Worm (Caenorhabditis elegans): ENCODE measurements around the gene sri-28.

DNA sequence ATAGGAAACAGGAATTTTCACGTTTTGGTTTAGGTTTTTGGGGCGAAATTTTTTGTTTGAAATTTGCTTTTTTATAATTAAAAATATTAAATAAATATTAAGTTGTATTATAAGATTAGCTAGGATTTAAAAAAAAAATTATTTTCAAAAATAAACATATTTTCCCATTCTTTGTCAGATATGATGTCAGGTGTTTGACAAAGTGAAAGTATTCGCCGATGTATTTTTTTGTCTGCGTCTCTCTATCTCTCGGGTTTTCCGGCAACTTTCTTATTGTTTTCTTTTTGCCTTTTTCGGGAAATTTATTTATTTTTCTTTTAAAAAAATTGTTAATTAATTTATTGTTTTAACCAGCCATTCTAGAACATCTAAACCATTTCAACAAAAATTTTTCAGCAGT is 18.1 kb upstream of the sri-28 start:
- TF ChIP-seq flt-1 (GFP tag; IDR thresholded peaks at IDR 0.05) (no peak), klf-2 (GFP tag; conservative IDR thresholded peaks at IDR 0.05) (no peak), tab-1 (GFP tag; IDR thresholded peaks at IDR 0.05) (no peak), ztf-29 (GFP tag; IDR thresholded peaks at IDR 0.05) (no peak), ref-1 (GFP tag; conservative IDR thresholded peaks at IDR 0.05) (no peak)

Data from whole organism, midembryonic.